Worm (Caenorhabditis elegans) whole organism, young adult: Measurements from ENCODE around the gene aat-8.

Experiments used
- B0019.2 ChIP-seq: fragments of 200-800 bp; sonication (Bioruptor generic); conservative IDR thresholded peaks from 2 replicates; pipeline ENCODE4 v1.3.6; 2022; ENCODE audit warnings: missing genetic modification reagents, missing genetic modification characterization, missing compliant biosample characterization
- C17E4.6 ChIP-seq: fragments of 200-800 bp; sonication (Bioruptor generic); IDR thresholded peaks from 2 replicates; pipeline ENCODE4 v1.3.6; 2022; ENCODE audit warnings: missing genetic modification reagents, missing genetic modification characterization, missing compliant biosample characterization
- D2030.7 ChIP-seq: fragments of 200-800 bp; sonication (Bioruptor generic); IDR thresholded peaks from 2 replicates; pipeline ENCODE4 v1.3.6; 2022; ENCODE audit warnings: missing genetic modification reagents, missing genetic modification characterization, missing compliant biosample characterization
- F49E8.2 ChIP-seq: sonication (generic microtip); optimal IDR thresholded peaks from 3 replicates; lab custom pipeline; 2017; ENCODE audit warnings: missing genetic modification characterization, mild to moderate bottlenecking, missing compliant biosample characterization, antibody characterized with exemption, moderate library complexity; ENCODE audit not compliant: insufficient read depth
- F57C9.4 ChIP-seq: sonication (generic microtip); optimal IDR thresholded peaks from 2 replicates; lab custom pipeline; 2017; ENCODE audit warnings: mild to moderate bottlenecking, missing genetic modification characterization, missing compliant biosample characterization
- Y53F4B.3 ChIP-seq: fragments of 200-800 bp; sonication (Bioruptor generic); IDR thresholded peaks from 2 replicates; pipeline ENCODE4 v1.3.6; 2022; ENCODE audit warnings: missing genetic modification reagents, missing genetic modification characterization, missing compliant biosample characterization
- ZK185.1 ChIP-seq: sonication (generic microtip); optimal IDR thresholded peaks from 2 replicates; lab custom pipeline; 2016; ENCODE audit warnings: mild to moderate bottlenecking, missing genetic modification characterization, missing compliant biosample characterization; ENCODE audit not compliant: poor library complexity, severe bottlenecking
- akir-1 ChIP-seq: fragments of 200-800 bp; sonication (Bioruptor generic); optimal IDR thresholded peaks from 2 replicates; lab custom pipeline; 2018; ENCODE audit warnings: mild to moderate bottlenecking, missing genetic modification characterization, moderate library complexity, missing compliant biosample characterization
- athp-1 ChIP-seq: sonication (generic microtip); optimal IDR thresholded peaks from 2 replicates; lab custom pipeline; 2017; ENCODE audit warnings: mild to moderate bottlenecking, missing genetic modification characterization, missing compliant biosample characterization
- bed-2 ChIP-seq: fragments of 200-800 bp; sonication (Bioruptor generic); IDR thresholded peaks from 2 replicates; pipeline ENCODE4 v1.3.6; 2022; ENCODE audit warnings: missing genetic modification reagents, missing genetic modification characterization, missing compliant biosample characterization
- ceh-27 ChIP-seq: fragments of 200-800 bp; sonication (Bioruptor generic); optimal IDR thresholded peaks from 2 replicates; lab custom pipeline; 2018; ENCODE audit warnings: mild to moderate bottlenecking, missing genetic modification characterization, moderate library complexity, missing compliant biosample characterization
- die-1 ChIP-seq: sonication (generic microtip); optimal IDR thresholded peaks from 2 replicates; lab custom pipeline; 2016; ENCODE audit warnings: missing genotype, mild to moderate bottlenecking, missing genetic modification characterization, missing compliant biosample characterization
- dpff-1 ChIP-seq: sonication (generic microtip); optimal IDR thresholded peaks from 2 replicates; lab custom pipeline; 2017; ENCODE audit warnings: mild to moderate bottlenecking, missing genetic modification characterization, missing compliant biosample characterization
- egl-18 ChIP-seq: fragments of 200-800 bp; sonication (Bioruptor generic); IDR thresholded peaks from 2 replicates; pipeline ENCODE4 v1.3.6; 2022; ENCODE audit warnings: missing genetic modification reagents, missing genetic modification characterization, missing compliant biosample characterization
- ekl-4 ChIP-seq: fragments of 200-800 bp; sonication (Bioruptor generic); IDR thresholded peaks from 2 replicates; pipeline ENCODE4 v1.3.6; 2022; ENCODE audit warnings: missing genetic modification reagents, missing genetic modification characterization, missing compliant biosample characterization
- lag-1 ChIP-seq: fragments of 200-800 bp; sonication (Bioruptor generic); IDR thresholded peaks from 2 replicates; pipeline ENCODE4 v1.3.6; 2022; ENCODE audit warnings: missing genetic modification reagents, missing genetic modification characterization, missing compliant biosample characterization
- lin-40 ChIP-seq: sonication (generic microtip); optimal IDR thresholded peaks from 2 replicates; lab custom pipeline; 2016; ENCODE audit warnings: missing genetic modification characterization, mild to moderate bottlenecking, missing compliant biosample characterization, missing genotype, missing genetic modification reagents
- madf-3 ChIP-seq: fragments of 200-800 bp; sonication (Bioruptor generic); IDR thresholded peaks from 2 replicates; pipeline ENCODE4 v1.3.6; 2022; ENCODE audit warnings: missing genetic modification reagents, missing genetic modification characterization, missing compliant biosample characterization
- madf-8 ChIP-seq: fragments of 200-800 bp; sonication (Bioruptor generic); conservative IDR thresholded peaks from 2 replicates; pipeline ENCODE4 v1.3.6; 2022; ENCODE audit warnings: missing genetic modification reagents, missing genetic modification characterization, missing compliant biosample characterization
- mcd-1 ChIP-seq: fragments of 200-800 bp; sonication (Bioruptor generic); IDR thresholded peaks from 2 replicates; pipeline ENCODE4 v1.3.6; 2022; ENCODE audit warnings: missing genetic modification reagents, missing genetic modification characterization, missing compliant biosample characterization
- mel-28 ChIP-seq: sonication (generic microtip); optimal IDR thresholded peaks from 2 replicates; lab custom pipeline; 2016; ENCODE audit warnings: borderline replicate concordance, mild to moderate bottlenecking, missing genetic modification characterization, missing compliant biosample characterization
- mxl-1 ChIP-seq: sonication (generic microtip); optimal IDR thresholded peaks from 2 replicates; lab custom pipeline; 2016; ENCODE audit warnings: missing genetic modification characterization, missing compliant biosample characterization
- nfya-1 ChIP-seq: sonication (generic microtip); optimal IDR thresholded peaks from 2 replicates; lab custom pipeline; 2017; ENCODE audit warnings: antibody characterized with exemption, missing compliant biosample characterization, missing genetic modification characterization, borderline replicate concordance; ENCODE audit not compliant: insufficient read depth
- pha-4 ChIP-seq: fragments of 150-350 bp; sonication (generic microtip); optimal IDR thresholded peaks from 2 replicates; lab custom pipeline; 2014; ENCODE audit warnings: missing biosample characterization, missing genetic modification reagents, missing genetic modification characterization
- rcor-1 ChIP-seq: fragments of 200-800 bp; sonication (Bioruptor generic); IDR thresholded peaks from 2 replicates; pipeline ENCODE4 v1.3.6; 2022; ENCODE audit warnings: missing genetic modification reagents, missing genetic modification characterization, missing compliant biosample characterization
- snpc-3.4 ChIP-seq: sonication (generic microtip); optimal IDR thresholded peaks from 2 replicates; lab custom pipeline; 2017; ENCODE audit warnings: missing genetic modification characterization, mild to moderate bottlenecking, missing compliant biosample characterization, antibody characterized with exemption, moderate library complexity, missing genotype, missing genetic modification reagents
- sptf-2 ChIP-seq: fragments of 200-800 bp; sonication (Bioruptor generic); optimal IDR thresholded peaks from 2 replicates; lab custom pipeline; 2018; ENCODE audit warnings: mild to moderate bottlenecking, missing genetic modification characterization, missing compliant biosample characterization
- tbp1 ChIP-seq: fragments of 200-800 bp; sonication (Bioruptor generic); optimal IDR thresholded peaks from 2 replicates; lab custom pipeline; 2018; ENCODE audit warnings: mild to moderate bottlenecking, missing genetic modification characterization, missing compliant biosample characterization
- tbx-9 ChIP-seq: sonication (generic microtip); optimal IDR thresholded peaks from 2 replicates; lab custom pipeline; 2016; ENCODE audit warnings: borderline replicate concordance, missing genetic modification characterization, inconsistent platforms, missing compliant biosample characterization
- zim-3 ChIP-seq: sonication (generic microtip); optimal IDR thresholded peaks from 2 replicates; lab custom pipeline; 2017; ENCODE audit warnings: mild to moderate bottlenecking, missing genetic modification characterization, moderate library complexity, missing compliant biosample characterization
- ztf-25 ChIP-seq: fragments of 200-800 bp; sonication (Bioruptor generic); IDR thresholded peaks from 2 replicates; pipeline ENCODE4 v1.3.6; 2022; ENCODE audit warnings: missing genetic modification reagents, missing genetic modification characterization, missing compliant biosample characterization
- ztf-26 ChIP-seq: sonication (generic microtip); optimal IDR thresholded peaks from 2 replicates; lab custom pipeline; 2017; ENCODE audit warnings: missing genetic modification characterization, missing compliant biosample characterization
- ztf-28 ChIP-seq: fragments of 200-800 bp; sonication (Bioruptor generic); IDR thresholded peaks from 2 replicates; pipeline ENCODE4 v1.3.6; 2022; ENCODE audit warnings: missing genetic modification reagents, missing genetic modification characterization, missing compliant biosample characterization
- ztf-6 ChIP-seq: fragments of 200-800 bp; sonication (Bioruptor generic); IDR thresholded peaks from 2 replicates; pipeline ENCODE4 v1.3.6; 2022; ENCODE audit warnings: missing genetic modification reagents, missing genetic modification characterization, missing compliant biosample characterization

The aat-8 gene

ce11 chrIV:3899719-3900554 is 35.1 kb upstream of the aat-8 start, which contains the start of gene srz-62 (continued):
- TF ChIP-seq nfya-1 (tag; lab: Kevin White, UChicago) (no peak), madf-3 (GFP tag; lab: Robert Waterston, UW) (no peak), madf-8 (GFP tag; lab: Robert Waterston, UW) (no peak), mxl-1 (no peak), ZK185.1 (tag; lab: Kevin White, UChicago) (no peak), tbp1 (peak; percentile 17), ztf-28 (GFP tag; lab: Robert Waterston, UW) (no peak), sptf-2 (GFP tag; lab: Kevin White, UChicago) (no peak), rcor-1 (GFP tag; lab: Robert Waterston, UW) (no peak), B0019.2 (no peak), Y53F4B.3 (GFP tag; lab: Robert Waterston, UW) (no peak), ztf-6 (GFP tag; lab: Robert Waterston, UW) (no peak), bed-2 (GFP tag; lab: Robert Waterston, UW) (no peak), D2030.7 (GFP tag; lab: Robert Waterston, UW) (no peak), lin-40 (no peak), ztf-25 (no peak), akir-1 (GFP tag; lab: Kevin White, UChicago) (no peak), egl-18 (GFP tag; lab: Robert Waterston, UW) (no peak), mel-28 (tag; lab: Kevin White, UChicago) (no peak), F57C9.4 (tag; lab: Kevin White, UChicago) (no peak), tbx-9 (tag; lab: Kevin White, UChicago) (no peak), pha-4 (tag; lab: Kevin White, UChicago) (no peak)

- TF ChIP-seq ztf-26 (no peak), snpc-3.4 (tag; lab: Kevin White, UChicago) (no peak), athp-1 (no peak), dpff-1 (tag; lab: Kevin White, UChicago) (no peak), die-1 (no peak)
These were observed 29.9 kb upstream of the aat-8 start, which contains the start of gene dct-8 for ce11 chrIV:3894770-3895169. TSS of gene dct-8 (plus strand) at chrIV:3895070.

- TF ChIP-seq ceh-27 (no peak), ztf-6 (GFP tag; lab: Robert Waterston, UW) (no peak), ekl-4 (GFP tag; lab: Robert Waterston, UW) (no peak), zim-3 (no peak), mcd-1 (no peak)
- TF ChIP-seq, all 124 proteins: peak for 0
These were observed 29.2 kb upstream of the aat-8 start, which contains the start of gene F56D6.8 for ce11 chrIV:3894004-3894480. TSS of gene F56D6.8 (minus strand) at chrIV:3894430.

- TF ChIP-seq lag-1 (GFP tag; lab: Robert Waterston, UW) (no peak), C17E4.6 (no peak), F57C9.4 (tag; lab: Kevin White, UChicago) (no peak), F49E8.2 (tag; lab: Kevin White, UChicago) (no peak)
These were observed 27.2 kb upstream of the aat-8 start, which contains the start of gene F56D6.9 for ce11 chrIV:3892027-3892426. TSS of gene F56D6.9 (plus strand) at chrIV:3892327.
